Worm (Caenorhabditis elegans): ENCODE measurements around the gene hrpa-1.
A peak's percentile ranks its signal among the peaks of the same experiment; 100 is the strongest.

Gene hrpa-1

DNA sequence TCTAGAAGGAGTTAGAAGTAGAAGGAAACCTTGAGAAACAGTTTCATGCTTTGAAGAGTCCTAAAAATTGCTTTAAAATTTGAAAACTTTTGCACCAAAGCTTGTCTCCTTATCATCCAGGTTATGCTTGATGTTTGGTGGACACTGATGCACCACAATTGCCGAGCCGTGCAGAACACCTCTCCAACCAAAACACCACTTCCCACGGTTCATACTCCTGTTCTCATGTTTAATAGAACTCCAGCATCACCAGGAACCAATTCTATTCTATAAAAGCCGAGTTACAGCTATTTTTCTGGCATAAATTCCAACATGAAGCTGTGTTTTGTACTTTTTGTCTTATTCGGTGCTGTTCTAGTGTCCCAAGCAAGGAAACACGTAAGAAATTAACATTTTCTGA is 2.5 kb upstream of the hrpa-1 start, which contains the start of gene F42A6.2:
TSS of gene F42A6.2 (plus strand) at position 301 of the 400 bp plus-strand sequence.
- TF ChIP-seq mdl-1 (tag; optimal IDR thresholded peaks at IDR 0.05), result no peak
- TF ChIP-seq sem-4 (tag; optimal IDR thresholded peaks at IDR 0.05), result no peak
- TF ChIP-seq peb-1 (tag; optimal IDR thresholded peaks at IDR 0.05), result no peak
- no peak for TF ChIP-seq ceh-82 (tag; optimal IDR thresholded peaks at IDR 0.05)
- TF ChIP-seq nhr-77 (tag; optimal IDR thresholded peaks at IDR 0.05), result no peak
- TF ChIP-seq dmd-4 (tag; optimal IDR thresholded peaks at IDR 0.05), result no peak
- no peak for TF ChIP-seq sma-3 (GFP tag; optimal IDR thresholded peaks at IDR 0.05)
- TF ChIP-seq ceh-16 (tag; optimal IDR thresholded peaks at IDR 0.05), result no peak
- TF ChIP-seq nhr-237 (tag; optimal IDR thresholded peaks at IDR 0.05), result no peak
- no peak for TF ChIP-seq Y55F3AM.14 (GFP tag; optimal IDR thresholded peaks at IDR 0.05)
- no peak for TF ChIP-seq elt-3 (tag; optimal IDR thresholded peaks at IDR 0.05)
- TF ChIP-seq elt-1 (tag; optimal IDR thresholded peaks at IDR 0.05), result no peak
- no peak for TF ChIP-seq nhr-23 (tag; optimal IDR thresholded peaks at IDR 0.05)
- TF ChIP-seq ztf-4 (tag; optimal IDR thresholded peaks at IDR 0.05), result no peak
- TF ChIP-seq fos-1 (tag; optimal IDR thresholded peaks at IDR 0.05), result no peak
- TF ChIP-seq lsy-2 (tag; optimal IDR thresholded peaks at IDR 0.05), result no peak
- no peak for TF ChIP-seq nhr-11 (tag; optimal IDR thresholded peaks at IDR 0.05)
- no peak for TF ChIP-seq lin-11 (tag; optimal IDR thresholded peaks at IDR 0.05)
- no peak for TF ChIP-seq nhr-6 (tag; optimal IDR thresholded peaks at IDR 0.05)
- TF ChIP-seq C34F6.9 (tag; optimal IDR thresholded peaks at IDR 0.05), result no peak

DNA sequence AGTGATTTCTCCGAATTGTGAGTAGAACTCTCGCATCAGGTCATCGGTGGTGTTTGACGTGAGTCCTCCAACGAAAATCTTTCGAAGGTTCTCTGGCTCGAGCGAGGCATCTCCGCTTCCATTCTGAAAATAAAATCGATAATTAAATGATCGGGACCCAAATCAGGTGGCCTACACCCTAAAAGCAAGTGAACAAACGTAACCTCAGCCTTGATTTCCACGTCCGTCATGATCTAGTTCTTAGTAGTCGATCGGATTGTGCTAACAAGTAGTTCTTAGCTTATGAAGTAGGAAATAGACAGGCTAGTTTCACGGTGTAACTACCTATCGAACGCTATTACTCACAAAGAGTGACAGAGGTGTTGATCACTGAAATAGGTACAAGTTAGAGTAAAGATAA is 491 bp downstream of the hrpa-1 start:
- no peak for TF ChIP-seq nhr-25 (tag; optimal IDR thresholded peaks at IDR 0.05)
- no peak for TF ChIP-seq snpc-4 (tag; optimal IDR thresholded peaks at IDR 0.05)
- TF ChIP-seq sem-4 (tag; optimal IDR thresholded peaks at IDR 0.05), result no peak
- TF ChIP-seq elt-3 (tag; optimal IDR thresholded peaks at IDR 0.05), result no peak
- no peak for TF ChIP-seq blmp-1 (tag; optimal IDR thresholded peaks at IDR 0.05; ENCODE audit: insufficient read depth)

DNA sequence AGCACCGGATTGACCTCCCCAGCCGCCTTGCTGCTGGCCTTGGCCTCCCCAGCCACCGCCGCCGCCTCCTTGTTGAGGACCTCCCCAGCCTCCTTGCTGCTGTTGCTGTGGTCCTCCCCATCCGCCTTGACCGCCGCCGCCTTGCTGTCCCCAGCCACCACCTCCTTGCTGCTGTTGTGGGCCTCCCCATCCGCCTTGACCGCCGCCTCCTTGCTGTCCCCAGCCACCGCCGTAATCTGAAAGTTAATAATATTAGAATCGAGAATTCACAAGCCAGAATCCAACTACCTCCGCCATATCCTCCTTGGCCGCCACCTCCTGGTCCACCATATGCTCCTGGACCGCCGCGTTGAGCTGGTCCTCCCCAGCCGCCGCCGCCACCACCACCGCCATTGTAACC is 1.4 kb downstream of the hrpa-1 start:
- TF ChIP-seq mab-5 (tag; optimal IDR thresholded peaks at IDR 0.05), result no peak
- no peak for TF ChIP-seq nhr-237 (tag; optimal IDR thresholded peaks at IDR 0.05)
- no peak for TF ChIP-seq crh-2 (tag; optimal IDR thresholded peaks at IDR 0.05)
- TF ChIP-seq ztf-1 (GFP tag; conservative IDR thresholded peaks at IDR 0.05), result no peak
- no peak for TF ChIP-seq ztf-4 (tag; optimal IDR thresholded peaks at IDR 0.05)
- TF ChIP-seq ztf-11 (tag; optimal IDR thresholded peaks at IDR 0.05), result no peak
- no peak for TF ChIP-seq nhr-23 (tag; optimal IDR thresholded peaks at IDR 0.05)
- TF ChIP-seq mdl-1 (tag; optimal IDR thresholded peaks at IDR 0.05), result no peak
- TF ChIP-seq blmp-1 (tag; optimal IDR thresholded peaks at IDR 0.05; ENCODE audit: insufficient read depth), result no peak
- TF ChIP-seq zag-1 (tag; optimal IDR thresholded peaks at IDR 0.05), result no peak
- TF ChIP-seq F13H6.1 (tag; optimal IDR thresholded peaks at IDR 0.05), result no peak
- no peak for TF ChIP-seq ceh-16 (tag; optimal IDR thresholded peaks at IDR 0.05)

DNA sequence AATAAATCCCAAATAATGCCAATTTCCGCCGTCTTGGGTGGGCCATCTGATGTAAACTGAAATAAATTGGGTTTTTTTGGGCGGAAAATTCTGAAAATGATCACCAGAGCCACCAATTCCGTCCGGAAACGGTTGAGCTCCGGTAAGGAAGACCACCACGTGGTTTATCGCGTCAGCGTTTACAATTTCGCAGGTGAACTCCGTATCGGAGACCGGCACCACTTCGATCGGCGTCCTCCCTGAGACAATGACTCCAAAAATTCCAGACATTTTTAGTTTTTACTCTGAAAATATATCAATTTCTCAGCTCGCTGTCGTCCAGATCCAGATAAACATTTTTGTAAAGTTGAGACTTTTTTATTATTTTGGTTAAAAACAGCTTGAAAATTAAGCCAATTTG is 2.1 kb downstream of the hrpa-1 start, which contains the start of gene F42A6.6:
TSS of gene F42A6.6 (minus strand) at position 289 of the 400 bp plus-strand sequence.
- TF ChIP-seq ztf-11 (tag; optimal IDR thresholded peaks at IDR 0.05), result no peak
- no peak for TF ChIP-seq zag-1 (tag; optimal IDR thresholded peaks at IDR 0.05)
- no peak for TF ChIP-seq elt-3 (tag; optimal IDR thresholded peaks at IDR 0.05)
- TF ChIP-seq nhr-12 (tag; optimal IDR thresholded peaks at IDR 0.05), result no peak
- peak; percentile 13 for TF ChIP-seq lin-13 (GFP tag; optimal IDR thresholded peaks at IDR 0.05)
- peak; percentile 39 for TF ChIP-seq gmeb-1 (tag; optimal IDR thresholded peaks at IDR 0.05)
- TF ChIP-seq skn-1 (tag; optimal IDR thresholded peaks at IDR 0.05), result no peak
- TF ChIP-seq nhr-237 (tag; optimal IDR thresholded peaks at IDR 0.05), result no peak
- TF ChIP-seq unc-62 (GFP tag; optimal IDR thresholded peaks at IDR 0.05), result no peak
- TF ChIP-seq lin-11 (tag; optimal IDR thresholded peaks at IDR 0.05), result no peak
- peak; percentile 72 for TF ChIP-seq ama-1 (optimal IDR thresholded peaks at IDR 0.05)
- no peak for TF ChIP-seq dmd-4 (tag; optimal IDR thresholded peaks at IDR 0.05)
- no peak for TF ChIP-seq ztf-1 (GFP tag; conservative IDR thresholded peaks at IDR 0.05)
- TF ChIP-seq crh-2 (tag; optimal IDR thresholded peaks at IDR 0.05), result no peak
- no peak for TF ChIP-seq alr-1 (tag; optimal IDR thresholded peaks at IDR 0.05)
- no peak for TF ChIP-seq nhr-25 (tag; optimal IDR thresholded peaks at IDR 0.05)
- no peak for TF ChIP-seq nhr-10 (tag; optimal IDR thresholded peaks at IDR 0.05)
- no peak for TF ChIP-seq nhr-6 (tag; optimal IDR thresholded peaks at IDR 0.05)
- TF ChIP-seq fos-1 (tag; optimal IDR thresholded peaks at IDR 0.05), result no peak
- TF ChIP-seq ZK546.5 (tag; optimal IDR thresholded peaks at IDR 0.05), result no peak
- TF ChIP-seq mbf-1 (tag; optimal IDR thresholded peaks at IDR 0.05), result no peak
- no peak for TF ChIP-seq unc-55 (GFP tag; optimal IDR thresholded peaks at IDR 0.05)
- TF ChIP-seq nhr-77 (tag; optimal IDR thresholded peaks at IDR 0.05), result no peak
- no peak for TF ChIP-seq nhr-11 (tag; optimal IDR thresholded peaks at IDR 0.05)
- peak; percentile 11 for TF ChIP-seq nhr-21 (tag; optimal IDR thresholded peaks at IDR 0.05)
- TF ChIP-seq ceh-16 (tag; optimal IDR thresholded peaks at IDR 0.05), result no peak
- no peak for TF ChIP-seq blmp-1 (tag; optimal IDR thresholded peaks at IDR 0.05; ENCODE audit: insufficient read depth)
- no peak for TF ChIP-seq nhr-23 (tag; optimal IDR thresholded peaks at IDR 0.05)
- no peak for TF ChIP-seq mdl-1 (tag; optimal IDR thresholded peaks at IDR 0.05)
- no peak for TF ChIP-seq snpc-4 (tag; optimal IDR thresholded peaks at IDR 0.05)
- no peak for TF ChIP-seq ceh-82 (tag; optimal IDR thresholded peaks at IDR 0.05)
- peak; percentile 4 for TF ChIP-seq sem-4 (tag; optimal IDR thresholded peaks at IDR 0.05)
- TF ChIP-seq sma-3 (GFP tag; optimal IDR thresholded peaks at IDR 0.05), result no peak
- no peak for TF ChIP-seq R02D3.7 (tag; optimal IDR thresholded peaks at IDR 0.05)
- peak in 1 of 2 experiments; percentile 33 for TF ChIP-seq lsy-2 (tag; optimal IDR thresholded peaks at IDR 0.05)
- TF ChIP-seq aly-2 (tag; optimal IDR thresholded peaks at IDR 0.05), result no peak
- no peak for TF ChIP-seq unc-39 (tag; optimal IDR thresholded peaks at IDR 0.05)
- TF ChIP-seq mab-5 (tag; optimal IDR thresholded peaks at IDR 0.05), result no peak
